Worm (Caenorhabditis elegans): ENCODE measurements around the gene skn-1.

Gene skn-1

ce11 chrIV:5665353-5665918 is 5.3 kb upstream of the skn-1 start (continued):
- peak; percentile 11 for TF ChIP-seq C16A3.4 (tag; optimal IDR thresholded peaks at IDR 0.05)
- TF ChIP-seq fkh-4 (tag; optimal IDR thresholded peaks at IDR 0.05; ENCODE audit: borderline replicate concordance) = no peak
- TF ChIP-seq nhr-237 (tag; optimal IDR thresholded peaks at IDR 0.05) = peak; percentile 8
- no peak for TF ChIP-seq mef-2 (tag; optimal IDR thresholded peaks at IDR 0.05)
- TF ChIP-seq zip-4 (GFP tag; optimal IDR thresholded peaks at IDR 0.05) = peak; percentile 42
- no peak for TF ChIP-seq hpl-2 (GFP tag; optimal IDR thresholded peaks at IDR 0.05)
- no peak for TF ChIP-seq nhr-19 (GFP tag; conservative IDR thresholded peaks at IDR 0.05)
- no peak for TF ChIP-seq tlp-1 (tag; optimal IDR thresholded peaks at IDR 0.05)
- peak; percentile 17 to 62 for TF ChIP-seq lsy-2 (tag; optimal IDR thresholded peaks at IDR 0.05)
- peak; percentile 40 to 69 for TF ChIP-seq lin-35 (GFP tag; optimal IDR thresholded peaks at IDR 0.05)
- TF ChIP-seq alr-1 (tag; optimal IDR thresholded peaks at IDR 0.05; ENCODE audit: borderline replicate concordance) = no peak
- TF ChIP-seq ztf-4 (tag; optimal IDR thresholded peaks at IDR 0.05) = no peak
- TF ChIP-seq nhr-85 (tag) = peak; percentile 81
- TF ChIP-seq unc-30 (tag; optimal IDR thresholded peaks at IDR 0.05) = no peak
- TF ChIP-seq efl-3 (GFP tag; optimal IDR thresholded peaks at IDR 0.05) = no peak
- peak in 2 of 6 experiments; percentile 29 to 66 for TF ChIP-seq elt-3 (tag; optimal IDR thresholded peaks at IDR 0.05)
- no peak for TF ChIP-seq hlh-17 (GFP tag; optimal IDR thresholded peaks at IDR 0.05; ENCODE audit: borderline replicate concordance)

- TF ChIP-seq lin-15B (tag; optimal IDR thresholded peaks at IDR 0.05) (no peak), lin-35 (GFP tag; optimal IDR thresholded peaks at IDR 0.05) (no peak), ceh-8 (GFP tag; optimal IDR thresholded peaks at IDR 0.05) (no peak), mep-1 (tag; optimal IDR thresholded peaks at IDR 0.05) (peak; percentile 2), fkh-10 (GFP tag; optimal IDR thresholded peaks at IDR 0.05) (no peak), tbx-2 (tag; optimal IDR thresholded peaks at IDR 0.05) (no peak), blmp-1 (tag; optimal IDR thresholded peaks at IDR 0.05) (peak; percentile 19), grh-1 (GFP tag; IDR thresholded peaks at IDR 0.05) (no peak), hpl-2 (GFP tag; optimal IDR thresholded peaks at IDR 0.05) (no peak), lin-14 (GFP tag; optimal IDR thresholded peaks at IDR 0.05) (peak; percentile 1), unc-86 (tag; optimal IDR thresholded peaks at IDR 0.05) (no peak), pqm-1 (tag; optimal IDR thresholded peaks at IDR 0.05) (no peak), sptf-1 (tag; optimal IDR thresholded peaks at IDR 0.05) (no peak), ztf-4 (tag; optimal IDR thresholded peaks at IDR 0.05) (no peak), sox-4 (tag; optimal IDR thresholded peaks at IDR 0.05) (no peak), efl-1 (optimal IDR thresholded peaks at IDR 0.05) (no peak), efl-1 (GFP tag; optimal IDR thresholded peaks at IDR 0.05 in 1 of 2) (peak in 1 of 2 experiments; percentile 72), unc-98 (GFP tag; IDR thresholded peaks at IDR 0.05) (no peak), ceh-90 (tag; optimal IDR thresholded peaks at IDR 0.05) (no peak)
Measured at ce11 chrIV:5664375-5665004, 4.3 kb upstream of the skn-1 start, which contains the start of gene bec-1. TSS of gene bec-1 (minus strand) at chrIV:5664425.

- TF ChIP-seq zip-4 (GFP tag; optimal IDR thresholded peaks at IDR 0.05) (no peak), nhr-85 (tag) (peak; percentile 13)
Measured at ce11 chrIV:5662886-5663285, 2.7 kb upstream of the skn-1 start.

ce11 chrIV:5662073-5662472 is 1.9 kb upstream of the skn-1 start:
- no peak for TF ChIP-seq egl-27 (tag; optimal IDR thresholded peaks at IDR 0.05)
- TF ChIP-seq efl-1 (optimal IDR thresholded peaks at IDR 0.05) = no peak
- TF ChIP-seq efl-1 (GFP tag; optimal IDR thresholded peaks at IDR 0.05 in 1 of 2) = peak in 1 of 2 experiments; percentile 17

ce11 chrIV:5659461-5659860 is 723 bp downstream of the skn-1 start:
- TF ChIP-seq hlh-17 (GFP tag; optimal IDR thresholded peaks at IDR 0.05; ENCODE audit: borderline replicate concordance) (no peak), lin-14 (GFP tag; optimal IDR thresholded peaks at IDR 0.05) (peak; percentile 12), zag-1 (tag; optimal IDR thresholded peaks at IDR 0.05) (no peak), lin-35 (GFP tag; optimal IDR thresholded peaks at IDR 0.05) (peak in 1 of 2 experiments; percentile 24), lin-39 (tag; optimal IDR thresholded peaks at IDR 0.05) (no peak), elt-2 (tag; optimal IDR thresholded peaks at IDR 0.05) (peak; percentile 58), elt-3 (tag; optimal IDR thresholded peaks at IDR 0.05) (no peak), unc-62 (GFP tag; optimal IDR thresholded peaks at IDR 0.05) (no peak), mdl-1 (tag; optimal IDR thresholded peaks at IDR 0.05) (no peak), C34B4.2 (tag; optimal IDR thresholded peaks at IDR 0.05) (no peak), C04F5.9 (tag; optimal IDR thresholded peaks at IDR 0.05) (no peak), ceh-88 (GFP tag; IDR thresholded peaks at IDR 0.05) (no peak), fos-1 (tag; optimal IDR thresholded peaks at IDR 0.05) (no peak), pag-3 (tag; optimal IDR thresholded peaks at IDR 0.05; ENCODE audit: borderline replicate concordance, insufficient read depth) (no peak), swsn-7 (tag; optimal IDR thresholded peaks at IDR 0.05) (no peak)
